Fruit fly (Drosophila melanogaster) whole organism, adult: Measurements from ENCODE around the gene RNF220.

Experiments
- CG11617 ChIP-seq: fragments of 200-800 bp; sonication (Bioruptor generic); optimal IDR thresholded peaks from 2 replicates; lab custom pipeline; 2017; ENCODE audit warnings: mild to moderate bottlenecking, missing biosample characterization, missing genetic modification reagents, missing genetic modification characterization
- CG12768 ChIP-seq: fragments of 200-800 bp; sonication (Bioruptor generic); optimal IDR thresholded peaks from 2 replicates; lab custom pipeline; 2017; ENCODE audit warnings: missing biosample characterization, missing genetic modification characterization, mild to moderate bottlenecking, moderate library complexity, missing genetic modification reagents
- CG14711 ChIP-seq: fragments of 200-800 bp; sonication (Bioruptor generic); optimal IDR thresholded peaks from 2 replicates; lab custom pipeline; 2018; ENCODE audit warnings: missing biosample characterization, mild to moderate bottlenecking, missing genetic modification characterization, moderate library complexity
- CG1620 ChIP-seq: fragments of 200-800 bp; sonication (Bioruptor generic); optimal IDR thresholded peaks from 2 replicates; lab custom pipeline; 2016; ENCODE audit warnings: missing biosample characterization, missing genetic modification characterization
- CG33017 ChIP-seq: fragments of 200-800 bp; sonication (Bioruptor generic); optimal IDR thresholded peaks from 2 replicates; lab custom pipeline; 2018; ENCODE audit warnings: missing biosample characterization, mild to moderate bottlenecking, missing genetic modification characterization, moderate library complexity
- CG5204 ChIP-seq: fragments of 200-800 bp; sonication (Bioruptor generic); optimal IDR thresholded peaks from 2 replicates; lab custom pipeline; 2016; ENCODE audit warnings: missing biosample characterization, missing genetic modification characterization
- CG7045 ChIP-seq: fragments of 200-800 bp; sonication (Bioruptor generic); optimal IDR thresholded peaks from 2 replicates; lab custom pipeline; 2017; ENCODE audit warnings: missing biosample characterization, mild to moderate bottlenecking, missing genetic modification characterization
- CG7101 ChIP-seq: fragments of 200-800 bp; sonication (Bioruptor generic); optimal IDR thresholded peaks from 2 replicates; lab custom pipeline; 2018; ENCODE audit warnings: missing biosample characterization, mild to moderate bottlenecking, missing genetic modification characterization, moderate library complexity
- Clk ChIP-seq: fragments of 200-800 bp; sonication (Bioruptor generic); optimal IDR thresholded peaks from 2 replicates; lab custom pipeline; 2017; ENCODE audit warnings: missing biosample characterization, missing genetic modification characterization
- Crg-1 ChIP-seq: fragments of 200-800 bp; sonication (Bioruptor generic); optimal IDR thresholded peaks from 2 replicates; lab custom pipeline; 2016; ENCODE audit warnings: missing biosample characterization, missing genetic modification characterization
- Hr96 ChIP-seq: fragments of 200-800 bp; sonication (Bioruptor generic); optimal IDR thresholded peaks from 2 replicates; lab custom pipeline; 2016; ENCODE audit warnings: missing biosample characterization, missing genetic modification characterization
- Mnt ChIP-seq: fragments of 200-800 bp; sonication (Bioruptor generic); optimal IDR thresholded peaks from 2 replicates; lab custom pipeline; 2016; ENCODE audit warnings: missing biosample characterization, mild to moderate bottlenecking, missing genetic modification characterization
- bab1 ChIP-seq: fragments of 200-800 bp; sonication (Bioruptor generic); optimal IDR thresholded peaks from 3 replicates; lab custom pipeline; 2019; ENCODE audit warnings: missing biosample characterization, mild to moderate bottlenecking, missing genetic modification characterization, moderate library complexity
- cic ChIP-seq: fragments of 200-800 bp; sonication (Bioruptor generic); optimal IDR thresholded peaks from 2 replicates; lab custom pipeline; 2017; ENCODE audit warnings: missing biosample characterization, mild to moderate bottlenecking, missing genetic modification characterization, moderate library complexity
- cnc ChIP-seq, 2 experiments: fragments of >200 bp; optimal IDR thresholded peaks; 2 replicates each; lab custom pipeline; 2017
- kay ChIP-seq: fragments of 200-800 bp; sonication (Bioruptor generic); peaks from one replicate; lab custom pipeline; 2016; ENCODE audit warnings: missing biosample characterization, missing genetic modification characterization, borderline replicate concordance
- ovo ChIP-seq: fragments of 200-800 bp; sonication (Bioruptor generic); optimal IDR thresholded peaks from 2 replicates; lab custom pipeline; 2016; ENCODE audit warnings: missing biosample characterization, missing genetic modification characterization
- pad ChIP-seq: fragments of 200-800 bp; sonication (Bioruptor generic); optimal IDR thresholded peaks from 3 replicates; lab custom pipeline; 2017; ENCODE audit warnings: missing biosample characterization, missing genetic modification characterization, mild to moderate bottlenecking, moderate library complexity, missing genetic modification reagents
- tj ChIP-seq: fragments of 200-800 bp; sonication (Bioruptor generic); optimal IDR thresholded peaks from 3 replicates; lab custom pipeline; 2017; ENCODE audit warnings: missing biosample characterization, mild to moderate bottlenecking, missing genetic modification characterization, moderate library complexity
- toe ChIP-seq: fragments of 200-800 bp; sonication (Bioruptor generic); optimal IDR thresholded peaks from 2 replicates; lab custom pipeline; 2016; ENCODE audit warnings: missing biosample characterization, missing genetic modification characterization

The RNF220 gene

DNA sequence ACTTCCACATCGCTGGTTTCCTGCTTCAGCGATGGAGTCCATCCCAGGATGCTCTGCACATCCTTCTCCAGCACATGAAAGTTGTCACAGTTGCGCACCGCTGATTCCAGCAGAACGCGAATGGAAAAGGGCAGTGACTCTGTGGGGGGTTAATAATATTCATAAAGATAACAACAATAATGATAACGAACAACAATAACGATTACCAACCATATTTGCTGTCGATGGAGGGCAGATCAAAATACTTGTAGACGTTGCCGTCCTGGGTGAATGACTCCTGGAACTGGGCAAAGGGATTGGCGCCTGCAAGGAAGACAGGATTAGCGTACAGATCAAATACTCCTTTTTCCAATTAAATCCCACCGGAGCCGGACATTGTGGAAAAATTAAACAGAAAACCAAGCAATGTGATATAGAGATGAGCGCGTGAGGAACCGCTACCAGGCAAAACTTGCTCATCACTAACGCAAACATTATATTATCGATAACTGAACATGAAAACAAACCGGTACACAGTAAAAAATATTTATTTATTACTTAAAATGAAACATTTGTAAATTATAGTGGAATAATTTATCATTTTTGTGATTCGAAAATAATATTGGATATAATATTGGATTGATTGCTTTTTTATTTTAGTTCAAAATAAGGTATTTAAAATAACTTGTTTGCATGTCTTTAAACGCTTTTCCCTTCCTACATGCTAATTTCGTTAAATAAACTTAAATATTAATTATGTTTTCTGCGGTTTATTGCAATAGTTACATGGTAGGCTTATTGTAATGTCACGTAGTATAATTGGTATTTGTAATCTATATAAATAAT is 1.9 kb downstream of the RNF220 start, which contains the start of gene Irp-1A:
TSS of gene Irp-1A (minus strand) at position 439 of the 825 bp plus-strand sequence.
- TF ChIP-seq CG7045 (peak; percentile 70), Clk (GFP tag; lab: Kevin White, UChicago) (no peak), Crg-1 (GFP tag; lab: Kevin White, UChicago) (peak; percentile 7), Hr96 (GFP tag; lab: Kevin White, UChicago) (no peak), CG33017 (peak; percentile 77), CG11617 (peak; percentile 68), toe (GFP tag; lab: Kevin White, UChicago) (peak; percentile 59), tj (GFP tag; lab: Kevin White, UChicago) (peak; percentile 39), CG7101 (tag; lab: Kevin White, UChicago) (peak; percentile 74), CG14711 (tag; lab: Kevin White, UChicago) (peak; percentile 76), cic (GFP tag; lab: Kevin White, UChicago) (peak; percentile 10), ovo (no peak), bab1 (peak; percentile 73), CG1620 (GFP tag; lab: Kevin White, UChicago) (peak; percentile 17), CG12768 (no peak), pad (GFP tag; lab: Kevin White, UChicago) (peak; percentile 19), Mnt (GFP tag; lab: Kevin White, UChicago) (peak; percentile 59)

DNA sequence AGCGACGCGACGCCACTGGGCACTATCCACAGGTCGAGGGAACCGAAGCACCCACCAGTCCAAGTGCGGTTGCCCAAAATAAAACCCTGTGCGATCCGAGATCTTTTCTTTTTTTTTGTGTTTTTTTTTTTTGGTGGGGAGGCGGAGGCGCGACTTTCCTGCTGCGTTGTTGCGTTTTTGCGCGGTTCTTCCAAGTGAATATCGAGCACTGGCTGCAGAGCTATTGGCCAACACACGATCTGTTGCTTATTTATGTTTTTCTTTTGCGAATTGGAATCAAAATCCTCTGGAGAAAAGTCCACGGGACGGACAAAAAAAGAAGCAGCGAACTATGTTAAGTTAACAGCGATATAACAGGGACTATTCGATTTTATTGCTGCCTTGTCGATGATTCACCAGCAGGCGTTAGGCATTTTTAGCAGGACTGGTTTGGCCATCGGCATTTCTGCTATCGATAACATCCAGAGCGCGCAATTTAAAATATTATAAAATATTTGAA is 5.4 kb downstream of the RNF220 start, which contains the start of gene wge:
TSS of gene wge (minus strand) at position 343 of the 499 bp plus-strand sequence.
- peak; percentile 17 for TF ChIP-seq tj (GFP tag; lab: Kevin White, UChicago)
- TF ChIP-seq CG12768, result peak; percentile 68
- no peak for TF ChIP-seq ovo
- TF ChIP-seq Mnt (GFP tag; lab: Kevin White, UChicago), result peak; percentile 15
- TF ChIP-seq Crg-1 (GFP tag; lab: Kevin White, UChicago), result no peak
- peak; percentile 43 for TF ChIP-seq bab1
- peak; percentile 7 for TF ChIP-seq CG7101 (tag; lab: Kevin White, UChicago)
- TF ChIP-seq CG1620 (GFP tag; lab: Kevin White, UChicago), result peak; percentile 9
- TF ChIP-seq Clk (GFP tag; lab: Kevin White, UChicago), result no peak
- TF ChIP-seq cic (GFP tag; lab: Kevin White, UChicago), result no peak
- no peak for TF ChIP-seq CG33017
- TF ChIP-seq CG14711 (tag; lab: Kevin White, UChicago), result no peak
- TF ChIP-seq Hr96 (GFP tag; lab: Kevin White, UChicago), result peak; percentile 29
- TF ChIP-seq cnc (optimal IDR thresholded peaks at IDR 0.05; lab: Kevin White, UChicago), result no peak
- no peak for TF ChIP-seq toe (GFP tag; lab: Kevin White, UChicago)
- TF ChIP-seq kay (GFP tag; lab: Kevin White, UChicago), result peak; percentile 99
- TF ChIP-seq CG5204, result no peak
- TF ChIP-seq CG11617, result peak; percentile 27
- TF ChIP-seq pad (GFP tag; lab: Kevin White, UChicago), result no peak
- TF ChIP-seq CG7045, result no peak

DNA sequence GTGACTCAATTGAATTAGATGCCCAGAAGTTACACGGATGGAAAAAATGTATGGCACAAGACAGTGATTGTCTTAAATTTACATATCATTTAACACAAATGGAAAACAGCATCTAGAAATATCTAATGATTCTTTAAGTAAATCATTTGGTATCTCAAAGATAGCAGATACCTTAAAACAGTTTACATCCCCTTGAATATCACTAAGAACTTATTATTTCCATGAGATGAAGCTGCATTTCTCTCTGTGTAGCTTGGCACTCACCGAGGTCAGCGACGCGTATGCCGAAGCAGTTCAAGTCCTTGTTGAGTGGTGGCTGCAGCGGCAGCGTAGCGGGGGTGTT is 6.6 kb downstream of the RNF220 start:
- TF ChIP-seq Hr96 (GFP tag; lab: Kevin White, UChicago), result no peak
- TF ChIP-seq bab1, result no peak
- TF ChIP-seq cic (GFP tag; lab: Kevin White, UChicago), result no peak
- TF ChIP-seq kay (GFP tag; lab: Kevin White, UChicago), result no peak
- no peak for TF ChIP-seq pad (GFP tag; lab: Kevin White, UChicago)
- TF ChIP-seq cnc (optimal IDR thresholded peaks at IDR 0.05; lab: Kevin White, UChicago), result no peak
- TF ChIP-seq CG14711 (tag; lab: Kevin White, UChicago), result no peak
- no peak for TF ChIP-seq CG7045
- TF ChIP-seq CG12768, result no peak
- no peak for TF ChIP-seq ovo
- TF ChIP-seq CG7101 (tag; lab: Kevin White, UChicago), result no peak
- TF ChIP-seq toe (GFP tag; lab: Kevin White, UChicago), result no peak
- TF ChIP-seq Clk (GFP tag; lab: Kevin White, UChicago), result no peak
- no peak for TF ChIP-seq CG5204
- TF ChIP-seq CG33017, result no peak
- no peak for TF ChIP-seq tj (GFP tag; lab: Kevin White, UChicago)
- no peak for TF ChIP-seq CG11617
- no peak for TF ChIP-seq CG1620 (GFP tag; lab: Kevin White, UChicago)

DNA sequence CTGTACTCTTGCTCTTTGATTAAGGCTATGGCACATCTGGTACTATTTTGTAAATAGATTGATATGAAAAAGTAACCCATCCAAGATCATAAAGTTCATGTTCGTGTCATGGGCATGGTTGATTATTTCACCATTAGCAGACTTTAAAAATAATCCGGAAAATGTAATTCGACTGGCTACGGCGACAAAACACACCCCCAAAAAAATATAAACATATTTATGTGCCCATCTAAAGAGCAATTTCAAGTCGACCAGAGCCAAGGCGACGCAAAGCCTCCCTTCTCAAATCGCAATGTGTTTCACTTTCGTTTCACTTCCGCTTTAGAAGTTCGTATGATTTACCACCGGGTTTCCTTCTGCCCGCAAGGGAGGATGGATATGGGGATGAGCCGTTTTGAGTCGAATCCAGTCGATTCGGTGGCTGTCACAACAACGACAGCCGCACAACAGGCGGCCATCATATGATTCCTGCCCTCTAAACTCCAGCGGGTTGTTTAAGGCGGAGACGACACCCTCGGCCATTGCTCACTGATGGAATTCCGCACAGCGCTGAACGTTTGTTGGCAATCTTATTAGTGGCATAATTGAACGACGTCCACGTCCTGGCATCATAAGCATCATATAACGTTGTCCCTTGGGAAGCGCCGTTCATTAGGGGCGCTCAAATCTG is 7.1 kb downstream of the RNF220 start:
- no peak for TF ChIP-seq Hr96 (GFP tag; lab: Kevin White, UChicago)
- TF ChIP-seq Crg-1 (GFP tag; lab: Kevin White, UChicago), result no peak
- no peak for TF ChIP-seq CG5204

DNA sequence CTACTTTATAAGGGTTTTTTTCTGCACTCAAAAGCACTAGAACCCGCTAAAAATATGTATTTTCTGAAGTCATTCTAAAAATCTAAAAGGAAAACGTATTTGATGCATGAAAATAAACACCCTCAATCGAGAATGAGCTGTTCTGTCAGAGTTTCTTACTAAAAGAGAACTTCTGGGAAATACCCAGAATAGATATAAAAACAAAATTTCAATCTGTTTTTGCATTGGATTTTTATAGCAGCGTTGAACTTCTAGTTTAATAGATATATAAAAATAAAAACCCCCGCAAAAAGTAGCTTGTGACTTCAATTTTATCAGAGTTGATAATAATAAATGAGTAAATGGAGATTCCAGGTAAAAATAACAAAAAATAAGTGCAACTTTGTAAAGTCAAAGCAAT is 7.8 kb downstream of the RNF220 start:
- TF ChIP-seq tj (GFP tag; lab: Kevin White, UChicago) (no peak), cic (GFP tag; lab: Kevin White, UChicago) (no peak), CG12768 (no peak), Mnt (GFP tag; lab: Kevin White, UChicago) (no peak), pad (GFP tag; lab: Kevin White, UChicago) (no peak), Clk (GFP tag; lab: Kevin White, UChicago) (no peak), CG11617 (no peak), kay (GFP tag; lab: Kevin White, UChicago) (peak; percentile 79), cnc (optimal IDR thresholded peaks at IDR 0.05; lab: Kevin White, UChicago) (no peak)
